Fruit fly (Drosophila melanogaster) whole organism, prepupa: Measurements from ENCODE around the gene gammaTub37C.

Source experiments
- CG11762 ChIP-seq: fragments of 200-800 bp; sonication (Bioruptor generic); optimal IDR thresholded peaks from 3 replicates; lab custom pipeline; 2016; ENCODE audit warnings: missing biosample characterization, missing genetic modification characterization; ENCODE audit not compliant: insufficient read depth
- CG34406 ChIP-seq: fragments of 200-800 bp; sonication (Bioruptor generic); optimal IDR thresholded peaks from 3 replicates; lab custom pipeline; 2016; ENCODE audit warnings: missing biosample characterization, missing genetic modification characterization
- CG3919 ChIP-seq: fragments of 200-800 bp; sonication (Bioruptor generic); optimal IDR thresholded peaks from 3 replicates; lab custom pipeline; 2016; ENCODE audit warnings: missing biosample characterization, missing genetic modification characterization
- CG6276 ChIP-seq: fragments of 200-800 bp; sonication (Bioruptor generic); optimal IDR thresholded peaks from 2 replicates; lab custom pipeline; 2017; ENCODE audit warnings: missing biosample characterization, mild to moderate bottlenecking, missing genetic modification characterization
- CG6808 ChIP-seq: fragments of 200-800 bp; sonication (Bioruptor generic); optimal IDR thresholded peaks from 3 replicates; lab custom pipeline; 2017; ENCODE audit warnings: missing biosample characterization, missing genetic modification characterization, mild to moderate bottlenecking, moderate library complexity, missing genetic modification reagents
- CG6854 ChIP-seq: fragments of 200-800 bp; sonication (Bioruptor generic); optimal IDR thresholded peaks from 2 replicates; lab custom pipeline; 2017; ENCODE audit warnings: missing biosample characterization, mild to moderate bottlenecking, missing genetic modification characterization
- Sox102F ChIP-seq: fragments of 200-800 bp; sonication (Bioruptor generic); optimal IDR thresholded peaks from 2 replicates; lab custom pipeline; 2016; ENCODE audit warnings: missing biosample characterization, mild to moderate bottlenecking, missing genetic modification characterization
- achi ChIP-seq: fragments of 200-800 bp; sonication (Bioruptor generic); optimal IDR thresholded peaks from 3 replicates; lab custom pipeline; 2016; ENCODE audit warnings: missing biosample characterization, missing genetic modification characterization
- dac ChIP-seq: fragments of 200-800 bp; sonication (Bioruptor generic); optimal IDR thresholded peaks from 2 replicates; lab custom pipeline; 2017; ENCODE audit warnings: missing biosample characterization, mild to moderate bottlenecking, missing genetic modification characterization
- dsx ChIP-seq: fragments of 200-800 bp; optimal IDR thresholded peaks from 3 replicates; lab custom pipeline; 2019; ENCODE audit warnings: missing biosample characterization, mild to moderate bottlenecking, missing genetic modification characterization, moderate library complexity; ENCODE audit not compliant: poor library complexity, severe bottlenecking
- esn ChIP-seq: fragments of 200-800 bp; sonication (Bioruptor generic); optimal IDR thresholded peaks from 2 replicates; lab custom pipeline; 2016; ENCODE audit warnings: missing biosample characterization, mild to moderate bottlenecking, missing genetic modification characterization, moderate library complexity
- lz ChIP-seq: fragments of 200-800 bp; sonication (Bioruptor generic); optimal IDR thresholded peaks from 3 replicates; lab custom pipeline; 2016; ENCODE audit warnings: missing biosample characterization, missing genetic modification characterization

DNA sequence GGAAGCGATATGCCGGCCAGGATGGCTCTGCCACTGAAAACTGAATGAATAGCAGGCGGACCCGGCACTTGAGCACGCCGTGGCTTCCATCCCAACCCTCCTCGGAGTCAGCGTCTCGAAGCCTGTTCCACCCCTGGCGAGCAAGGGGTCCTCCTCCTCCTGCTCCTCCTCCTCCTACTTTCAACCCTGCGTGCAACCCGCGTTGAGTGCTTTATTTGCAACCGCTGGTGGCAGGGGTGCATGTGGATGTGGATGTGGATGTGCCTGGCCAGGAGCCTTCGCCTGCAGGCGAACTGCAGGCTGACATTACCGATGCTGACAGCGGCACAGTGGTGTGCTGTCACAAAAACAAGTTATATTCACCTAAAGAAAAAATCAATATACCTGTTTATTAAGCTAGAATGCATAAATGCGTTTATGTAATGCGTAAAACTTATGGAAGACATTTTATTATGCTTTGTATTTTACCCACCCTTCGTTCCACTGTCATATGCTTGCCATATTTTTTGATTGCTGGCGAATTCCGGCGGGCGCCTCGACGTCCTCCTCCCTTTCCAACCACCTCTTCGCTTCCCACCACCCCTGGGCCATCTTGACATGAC, 11.0 kb upstream of the gammaTub37C start:
- TF ChIP-seq lz (GFP tag; lab: Kevin White, UChicago) = peak; percentile 87
- TF ChIP-seq CG6276 (GFP tag; lab: Kevin White, UChicago) = peak; percentile 45
- peak; percentile 74 for TF ChIP-seq CG11762
- peak; percentile 83 for TF ChIP-seq CG3919 (GFP tag; lab: Kevin White, UChicago)
- peak; percentile 84 for TF ChIP-seq achi (GFP tag; lab: Kevin White, UChicago)
- peak; percentile 86 for TF ChIP-seq CG6808
- no peak for TF ChIP-seq dac
- TF ChIP-seq esn = peak; percentile 90
- peak; percentile 58 for TF ChIP-seq CG6854 (GFP tag; lab: Kevin White, UChicago)
- peak; percentile 71 for TF ChIP-seq dsx (GFP tag; lab: Kevin White, UChicago)
- peak; percentile 82 for TF ChIP-seq CG34406 (GFP tag; lab: Kevin White, UChicago)
- TF ChIP-seq Sox102F = peak; percentile 90
